Fruit fly (Drosophila melanogaster): Measurements from ENCODE around the gene Gr94a.

Gr94a gene

dm6 chr3R:23046529-23046943, 5.0 kb upstream of the Gr94a start (continued):
- TF ChIP-seq CG3065 (GFP tag; optimal IDR thresholded peaks at IDR 0.05), result no peak
- no peak for TF ChIP-seq ro (GFP tag; IDR thresholded peaks at IDR 0.05)
- TF ChIP-seq Sin3A (optimal IDR thresholded peaks at IDR 0.05), result no peak
- TF ChIP-seq zfh1 (GFP tag; IDR thresholded peaks at IDR 0.05), result peak; percentile 48; the same call in 1 of the 3 replicates
- TF ChIP-seq CG11723 (GFP tag; optimal IDR thresholded peaks at IDR 0.05), result no peak
- no peak for TF ChIP-seq CG14860 (GFP tag; IDR thresholded peaks at IDR 0.05; ENCODE audit: partially characterized antibody)
- no peak for TF ChIP-seq CG12942 (GFP tag; optimal IDR thresholded peaks at IDR 0.05)
- TF ChIP-seq ham (GFP tag; IDR thresholded peaks at IDR 0.05), result no peak
- no peak for TF ChIP-seq sima (GFP tag; optimal IDR thresholded peaks at IDR 0.05)
- no peak for TF ChIP-seq salm (tag; optimal IDR thresholded peaks at IDR 0.05)
- TF ChIP-seq ranshi (GFP tag; IDR thresholded peaks at IDR 0.05), result 0 out of 2 replicates have a peak, but pooled peaks have one; percentile 45
- no peak for TF ChIP-seq Dp (GFP tag; optimal IDR thresholded peaks at IDR 0.05)
- TF ChIP-seq Oli (tag; optimal IDR thresholded peaks at IDR 0.05), result peak; percentile 51
- TF ChIP-seq grn (GFP tag; optimal IDR thresholded peaks at IDR 0.05), result peak; percentile 52
- TF ChIP-seq bigmax (GFP tag; optimal IDR thresholded peaks at IDR 0.05), result no peak
- no peak for TF ChIP-seq unc-4 (GFP tag; IDR thresholded peaks at IDR 0.05; ENCODE audit: partially characterized antibody)
- TF ChIP-seq CG2202 (tag; optimal IDR thresholded peaks at IDR 0.05), result no peak
- no peak for TF ChIP-seq CG7963 (GFP tag; IDR thresholded peaks at IDR 0.05; ENCODE audit: partially characterized antibody)
- no peak for TF ChIP-seq gt (GFP tag; IDR thresholded peaks at IDR 0.05)
- TF ChIP-seq zf30C (GFP tag; optimal IDR thresholded peaks at IDR 0.05), result no peak
- TF ChIP-seq al (GFP tag; IDR thresholded peaks at IDR 0.05), result peak; percentile 74
- TF ChIP-seq Hr78 (GFP tag; optimal IDR thresholded peaks at IDR 0.05), result no peak
- TF ChIP-seq abd-A (tag; optimal IDR thresholded peaks at IDR 0.05), result peak; percentile 60
- TF ChIP-seq PHDP (tag; optimal IDR thresholded peaks at IDR 0.05), result peak; percentile 50
- TF ChIP-seq CG6175 (GFP tag; IDR thresholded peaks at IDR 0.05), result peak; percentile 8; the same call in 1 of the 3 replicates
- TF ChIP-seq Gug (GFP tag; IDR thresholded peaks at IDR 0.05), result peak; percentile 61; the same call in 2 of the 4 replicates
- no peak for TF ChIP-seq Gsc (GFP tag; IDR thresholded peaks at IDR 0.05)
- TF ChIP-seq CG3407 (GFP tag; optimal IDR thresholded peaks at IDR 0.05), result no peak
- 0 out of 3 replicates have a peak, but pooled peaks have one; percentile 47 for TF ChIP-seq CG7357 (GFP tag; IDR thresholded peaks at IDR 0.05)
- no peak for TF ChIP-seq CG6854 (GFP tag; optimal IDR thresholded peaks at IDR 0.05)
- no peak for TF ChIP-seq CG14710 (tag; optimal IDR thresholded peaks at IDR 0.05)
- peak; percentile 7 to 57 for TF ChIP-seq dpn (GFP tag; optimal IDR thresholded peaks at IDR 0.05)
- TF ChIP-seq CG11560 (tag; IDR thresholded peaks at IDR 0.05), result no peak
- no peak for TF ChIP-seq Tbp (GFP tag; optimal IDR thresholded peaks at IDR 0.05)
- no peak for TF ChIP-seq wek (GFP tag; optimal IDR thresholded peaks at IDR 0.05)
- TF ChIP-seq CG12391 (tag; optimal IDR thresholded peaks at IDR 0.05), result peak; percentile 2
- TF ChIP-seq gcm2 (GFP tag; optimal IDR thresholded peaks at IDR 0.05), result no peak
- TF ChIP-seq Ptx1 (GFP tag; IDR thresholded peaks at IDR 0.05), result peak; percentile 60
- TF ChIP-seq sna (GFP tag; IDR thresholded peaks at IDR 0.05; ENCODE audit: partially characterized antibody), result no peak
- peak; percentile 57 for TF ChIP-seq CG15269 (tag; optimal IDR thresholded peaks at IDR 0.05)
- TF ChIP-seq CrebB (tag; optimal IDR thresholded peaks at IDR 0.05), result no peak
- TF ChIP-seq kah (GFP tag; optimal IDR thresholded peaks at IDR 0.05), result no peak
- TF ChIP-seq zfh2 (GFP tag; optimal IDR thresholded peaks at IDR 0.05), result peak; percentile 70
- peak; percentile 25; the same call in 1 of the 2 replicates for TF ChIP-seq stc (GFP tag; IDR thresholded peaks at IDR 0.05)
- peak; percentile 61; the same call in 1 of the 2 replicates for TF ChIP-seq CG9215 (GFP tag; IDR thresholded peaks at IDR 0.05)
- TF ChIP-seq CG9437 (GFP tag; optimal IDR thresholded peaks at IDR 0.05), result no peak
- peak; percentile 11 for TF ChIP-seq schlank (tag; optimal IDR thresholded peaks at IDR 0.05)
- no peak for TF ChIP-seq CG14965 (GFP tag; optimal IDR thresholded peaks at IDR 0.05; ENCODE audit: borderline replicate concordance)
- no peak for TF ChIP-seq CG10979 (tag; optimal IDR thresholded peaks at IDR 0.05)
- TF ChIP-seq trem (tag; optimal IDR thresholded peaks at IDR 0.05), result no peak
- TF ChIP-seq tgo (GFP tag; IDR thresholded peaks at IDR 0.05), result peak; percentile 57; the same call in 2 of the 3 replicates

All from whole organism, embryonic.